Worm (Caenorhabditis elegans) whole organism, midembryonic: Measurements from ENCODE around the gene clc-12.

Experiments
- cog-1 ChIP-seq: sonication (generic microtip); optimal IDR thresholded peaks from 2 replicates; lab custom pipeline; 2016; ENCODE audit warnings: missing genetic modification characterization, missing compliant biosample characterization
- flt-1 ChIP-seq: fragments of 200-800 bp; sonication (Bioruptor generic); IDR thresholded peaks from 2 replicates; pipeline ENCODE4 v1.3.6; 2022; ENCODE audit warnings: missing genetic modification characterization, missing compliant biosample characterization
- klf-2 ChIP-seq: fragments of 200-800 bp; sonication (Bioruptor generic); conservative IDR thresholded peaks from 2 replicates; pipeline ENCODE4 v1.3.6; 2022; ENCODE audit warnings: missing genetic modification reagents, missing genetic modification characterization, missing compliant biosample characterization
- med-1 ChIP-seq: sonication (generic microtip); optimal IDR thresholded peaks from 2 replicates; lab custom pipeline; 2017; ENCODE audit warnings: missing genetic modification characterization, mild to moderate bottlenecking, missing compliant biosample characterization, antibody characterized with exemption, missing genetic modification reagents; ENCODE audit not compliant: insufficient read depth
- ref-1 ChIP-seq: fragments of 200-800 bp; sonication (Bioruptor generic); conservative IDR thresholded peaks from 2 replicates; pipeline ENCODE4 v1.3.6; 2022; ENCODE audit warnings: missing genetic modification reagents, missing genetic modification characterization, missing compliant biosample characterization
- tab-1 ChIP-seq: fragments of 200-800 bp; sonication (Bioruptor generic); IDR thresholded peaks from 2 replicates; pipeline ENCODE4 v1.3.6; 2022; ENCODE audit warnings: missing genetic modification characterization, missing compliant biosample characterization
- ztf-29 ChIP-seq: fragments of 200-800 bp; sonication (Bioruptor generic); IDR thresholded peaks from 2 replicates; pipeline ENCODE4 v1.3.6; 2022; ENCODE audit warnings: missing genetic modification reagents, missing genetic modification characterization, missing compliant biosample characterization

DNA sequence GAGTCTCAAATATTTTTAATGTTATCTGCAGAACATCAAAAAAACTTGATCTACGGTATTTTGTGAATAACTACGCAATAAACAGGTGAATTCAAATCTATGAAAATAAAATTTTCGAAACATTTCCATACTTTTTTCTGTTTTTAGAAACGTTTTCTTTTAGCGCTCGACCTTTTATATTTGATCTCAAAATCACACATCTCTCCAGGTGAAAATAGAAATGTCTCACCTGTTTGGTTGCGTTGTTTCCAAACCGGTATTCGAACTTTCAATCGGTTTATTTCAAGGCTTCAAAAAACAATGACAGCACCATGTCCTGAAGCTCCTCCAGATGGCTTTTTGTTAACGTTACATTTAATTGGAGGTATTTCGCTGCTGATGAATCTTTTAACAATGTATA, 8.0 kb downstream of the clc-12 start, which contains the start of gene sri-9:
- TF ChIP-seq klf-2 (GFP tag; lab: Robert Waterston, UW) (no peak), med-1 (GFP tag; lab: Kevin White, UChicago) (no peak), flt-1 (no peak), ztf-29 (no peak), ref-1 (GFP tag; lab: Robert Waterston, UW) (no peak), cog-1 (tag; lab: Kevin White, UChicago) (no peak), tab-1 (GFP tag; lab: Robert Waterston, UW) (no peak)
